Fruit fly (Drosophila melanogaster) whole organism, embryonic: ENCODE results near the gene CG7272.

Source experiments
- Abd-B ChIP-seq: fragments of 200-800 bp; sonication (Bioruptor generic); optimal IDR thresholded peaks from 2 replicates; lab custom pipeline; 2018; ENCODE audit warnings: missing biosample characterization, mild to moderate bottlenecking, missing genetic modification characterization, moderate library complexity
- B-H1 ChIP-seq: fragments of 200-800 bp; sonication (Bioruptor generic); IDR thresholded peaks from 3 replicates; pipeline ENCODE4 v1.3.6; 2022; ENCODE audit warnings: missing biosample characterization, missing genetic modification characterization
- CG11085 ChIP-seq: fragments of 200-800 bp; sonication (Bioruptor generic); IDR thresholded peaks from 2 replicates; pipeline ENCODE4 v1.3.6; 2022; ENCODE audit warnings: missing biosample characterization, missing genetic modification characterization
- CG11398 ChIP-seq: fragments of 200-800 bp; sonication (Bioruptor generic); optimal IDR thresholded peaks from 2 replicates; lab custom pipeline; 2016; ENCODE audit warnings: missing biosample characterization, missing genetic modification characterization
- CG12219 ChIP-seq: fragments of 200-800 bp; sonication (Bioruptor generic); optimal IDR thresholded peaks from 3 replicates; lab custom pipeline; 2018; ENCODE audit warnings: missing biosample characterization, mild to moderate bottlenecking, missing genetic modification characterization
- CG13424 ChIP-seq: fragments of 200-800 bp; sonication (Bioruptor generic); optimal IDR thresholded peaks from 2 replicates; lab custom pipeline; 2019; ENCODE audit warnings: missing biosample characterization, mild to moderate bottlenecking, missing genetic modification characterization, moderate library complexity
- CG15269 ChIP-seq: fragments of 200-800 bp; sonication (Bioruptor generic); optimal IDR thresholded peaks from 2 replicates; lab custom pipeline; 2018; ENCODE audit warnings: missing biosample characterization, mild to moderate bottlenecking, missing genetic modification characterization, moderate library complexity
- CG15696 ChIP-seq: fragments of 200-800 bp; sonication (Bioruptor generic); optimal IDR thresholded peaks from 2 replicates; lab custom pipeline; 2019; ENCODE audit warnings: missing biosample characterization, mild to moderate bottlenecking, missing genetic modification characterization, moderate library complexity
- CG17186 ChIP-seq: fragments of 200-800 bp; sonication (Bioruptor generic); optimal IDR thresholded peaks from 3 replicates; lab custom pipeline; 2017; ENCODE audit warnings: missing biosample characterization, missing genetic modification reagents, missing genetic modification characterization
- CG17328 ChIP-seq: fragments of 200-800 bp; sonication (Bioruptor generic); IDR thresholded peaks from 2 replicates; pipeline ENCODE4 v1.3.6; 2022; ENCODE audit warnings: missing biosample characterization, missing genetic modification characterization
- CG17385 ChIP-seq: fragments of 200-800 bp; sonication (Bioruptor generic); optimal IDR thresholded peaks from 3 replicates; lab custom pipeline; 2018; ENCODE audit warnings: missing biosample characterization, mild to moderate bottlenecking, missing genetic modification characterization
- CG2199 ChIP-seq: fragments of 200-800 bp; sonication (Bioruptor generic); IDR thresholded peaks from 3 replicates; pipeline ENCODE4 v1.3.6; 2022; ENCODE audit warnings: missing biosample characterization, missing genetic modification characterization
- CG2889 ChIP-seq: fragments of 200-800 bp; sonication (Bioruptor generic); IDR thresholded peaks from 3 replicates; pipeline ENCODE4 v1.3.6; 2022; ENCODE audit warnings: missing biosample characterization, missing genetic modification characterization
- CG30403 ChIP-seq: fragments of 200-800 bp; sonication (Bioruptor generic); optimal IDR thresholded peaks from 3 replicates; lab custom pipeline; 2016; ENCODE audit warnings: missing biosample characterization, missing genetic modification characterization
- CG33213 ChIP-seq: fragments of 200-800 bp; sonication (Bioruptor generic); optimal IDR thresholded peaks from 3 replicates; lab custom pipeline; 2016; ENCODE audit warnings: missing biosample characterization, missing genetic modification characterization
- CG6683 ChIP-seq: fragments of 200-800 bp; sonication (Bioruptor generic); optimal IDR thresholded peaks from 2 replicates; lab custom pipeline; 2017; ENCODE audit warnings: missing biosample characterization, mild to moderate bottlenecking, missing genetic modification characterization, missing genetic modification reagents
- CG6689 ChIP-seq: fragments of 200-800 bp; sonication (Bioruptor generic); IDR thresholded peaks from 2 replicates; pipeline ENCODE4 v1.3.6; 2022; ENCODE audit warnings: missing biosample characterization, missing genetic modification characterization
- CG7271 ChIP-seq: fragments of 200-800 bp; sonication (Bioruptor generic); optimal IDR thresholded peaks from 2 replicates; lab custom pipeline; 2018; ENCODE audit warnings: missing biosample characterization, mild to moderate bottlenecking, missing genetic modification characterization, moderate library complexity
- CG9727 ChIP-seq: fragments of 200-800 bp; sonication (Bioruptor generic); optimal IDR thresholded peaks from 3 replicates; lab custom pipeline; 2017; ENCODE audit warnings: missing biosample characterization, mild to moderate bottlenecking, missing genetic modification characterization
- Camta ChIP-seq: fragments of 200-800 bp; sonication (Bioruptor generic); optimal IDR thresholded peaks from 2 replicates; lab custom pipeline; 2016; ENCODE audit warnings: missing biosample characterization, missing genetic modification characterization
- Dad ChIP-seq: fragments of 200-800 bp; sonication (Bioruptor generic); optimal IDR thresholded peaks from 3 replicates; lab custom pipeline; 2016; ENCODE audit warnings: missing biosample characterization, missing genetic modification characterization
- Dip3 ChIP-seq: fragments of 200-800 bp; sonication (Bioruptor generic); optimal IDR thresholded peaks from 3 replicates; lab custom pipeline; 2016; ENCODE audit warnings: missing biosample characterization, missing genetic modification characterization
- Doc3 ChIP-seq: fragments of 200-800 bp; sonication (Bioruptor generic); IDR thresholded peaks from 3 replicates; pipeline ENCODE4 v1.3.6; 2022; ENCODE audit warnings: missing biosample characterization, missing genetic modification characterization; ENCODE audit not compliant: partially characterized antibody
- Dp ChIP-seq: fragments of 200-800 bp; sonication (Bioruptor generic); optimal IDR thresholded peaks from 2 replicates; lab custom pipeline; 2018; ENCODE audit warnings: missing biosample characterization, mild to moderate bottlenecking, missing genetic modification characterization, moderate library complexity
- Elba2 ChIP-seq: fragments of 200-800 bp; sonication (Bioruptor generic); optimal IDR thresholded peaks from 3 replicates; lab custom pipeline; 2016; ENCODE audit warnings: missing biosample characterization, missing genetic modification characterization
- Hmr ChIP-seq: fragments of 200-800 bp; sonication (Bioruptor generic); optimal IDR thresholded peaks from 3 replicates; lab custom pipeline; 2017; ENCODE audit warnings: mild to moderate bottlenecking, missing biosample characterization, missing genetic modification reagents, missing genetic modification characterization
- Kr ChIP-seq: fragments of 200-800 bp; sonication (Bioruptor generic); optimal IDR thresholded peaks from 2 replicates; lab custom pipeline; 2017; ENCODE audit warnings: missing biosample characterization, mild to moderate bottlenecking, missing genetic modification characterization
- Mes4 ChIP-seq: fragments of 200-800 bp; sonication (Bioruptor generic); optimal IDR thresholded peaks from 2 replicates; lab custom pipeline; 2016; ENCODE audit warnings: missing biosample characterization, missing genetic modification characterization
- Mrtf ChIP-seq: fragments of 200-800 bp; sonication (Bioruptor generic); IDR thresholded peaks from 3 replicates; pipeline ENCODE4 v1.3.6; 2022; ENCODE audit warnings: missing biosample characterization, missing genetic modification characterization
- NC2α ChIP-seq: fragments of 200-800 bp; sonication (Bioruptor generic); optimal IDR thresholded peaks from 2 replicates; lab custom pipeline; 2016; ENCODE audit warnings: missing biosample characterization, missing genetic modification characterization
- Neu2 ChIP-seq: fragments of 200-800 bp; sonication (Bioruptor generic); optimal IDR thresholded peaks from 3 replicates; lab custom pipeline; 2016; ENCODE audit warnings: missing biosample characterization, missing genetic modification characterization, borderline replicate concordance
- Sry-δ ChIP-seq: fragments of 200-800 bp; sonication (Bioruptor generic); optimal IDR thresholded peaks from 2 replicates; lab custom pipeline; 2016; ENCODE audit warnings: missing biosample characterization, missing genetic modification characterization
- Stat92E ChIP-seq, 3 experiments: fragments of >200 bp in 2 of 3; fragments of 200-800 bp in 1 of 3; sonication (Bioruptor generic) in 1 of 3; optimal IDR thresholded peaks; 2 replicates each; lab custom pipeline; 2017 to 2019; ENCODE audit warnings: missing biosample characterization in 3 of 3, missing genetic modification characterization in 3 of 3, mild to moderate bottlenecking in 1 of 3, moderate library complexity in 1 of 3
- ase ChIP-seq: fragments of 200-800 bp; sonication (Bioruptor generic); IDR thresholded peaks from 3 replicates; pipeline ENCODE4 v1.3.6; 2022; ENCODE audit warnings: missing biosample characterization, missing genetic modification characterization
- cg ChIP-seq: fragments of 200-800 bp; sonication (Bioruptor generic); optimal IDR thresholded peaks from 3 replicates; lab custom pipeline; 2019; ENCODE audit warnings: missing biosample characterization, mild to moderate bottlenecking, missing genetic modification characterization, moderate library complexity
- chif ChIP-seq, 2 experiments: fragments of 200-800 bp; sonication (Bioruptor generic); optimal IDR thresholded peaks; 3 replicates each; lab custom pipeline; 2016; ENCODE audit warnings: missing biosample characterization in 2 of 2, missing genetic modification characterization in 2 of 2
- disco-r ChIP-seq: fragments of 200-800 bp; sonication (Bioruptor generic); optimal IDR thresholded peaks from 2 replicates; lab custom pipeline; 2016; ENCODE audit warnings: missing biosample characterization, missing genetic modification characterization
- eve ChIP-seq, 2 experiments: fragments of >200 bp; optimal IDR thresholded peaks; 2 replicates each; lab custom pipeline; 2017; ENCODE audit warnings: missing biosample characterization in 2 of 2, missing genetic modification characterization in 2 of 2
- ftz-f1 ChIP-seq: fragments of 200-800 bp; sonication (Bioruptor generic); optimal IDR thresholded peaks from 2 replicates; lab custom pipeline; 2016; ENCODE audit warnings: missing biosample characterization, missing genetic modification characterization
- gro ChIP-seq: fragments of 200-800 bp; sonication (Bioruptor generic); optimal IDR thresholded peaks from 2 replicates; lab custom pipeline; 2016; ENCODE audit warnings: missing biosample characterization, missing genetic modification characterization
- hbn ChIP-seq: fragments of 200-800 bp; sonication (Bioruptor generic); IDR thresholded peaks from 2 replicates; pipeline ENCODE4 v1.3.6; 2022; ENCODE audit warnings: missing biosample characterization, missing genetic modification characterization; ENCODE audit not compliant: partially characterized antibody
- hth ChIP-seq: fragments of >200 bp; optimal IDR thresholded peaks from 2 replicates; lab custom pipeline; 2017; ENCODE audit warnings: inconsistent platforms
- kah ChIP-seq: fragments of 200-800 bp; sonication (Bioruptor generic); optimal IDR thresholded peaks from 2 replicates; lab custom pipeline; 2018; ENCODE audit warnings: missing biosample characterization, mild to moderate bottlenecking, missing genetic modification characterization
- mam ChIP-seq: fragments of 200-800 bp; sonication (Bioruptor generic); optimal IDR thresholded peaks from 3 replicates; lab custom pipeline; 2016; ENCODE audit warnings: missing biosample characterization, missing genetic modification characterization
- mld ChIP-seq: fragments of 200-800 bp; sonication (Bioruptor generic); IDR thresholded peaks from 3 replicates; pipeline ENCODE4 v1.3.6; 2022; ENCODE audit warnings: missing biosample characterization, missing genetic modification characterization; ENCODE audit not compliant: partially characterized antibody
- ranshi ChIP-seq: fragments of 200-800 bp; sonication (Bioruptor generic); IDR thresholded peaks from 2 replicates; pipeline ENCODE4 v1.3.6; 2022; ENCODE audit warnings: missing biosample characterization, missing genetic modification characterization
- sens-2 ChIP-seq: fragments of 200-800 bp; sonication (Bioruptor generic); IDR thresholded peaks from 2 replicates; pipeline ENCODE4 v1.3.6; 2022; ENCODE audit warnings: missing biosample characterization, missing genetic modification characterization
- sqz ChIP-seq: fragments of 200-800 bp; sonication (Bioruptor generic); optimal IDR thresholded peaks from 3 replicates; lab custom pipeline; 2018; ENCODE audit warnings: missing biosample characterization, mild to moderate bottlenecking, missing genetic modification characterization
- stwl ChIP-seq: fragments of 200-800 bp; sonication (Bioruptor generic); optimal IDR thresholded peaks from 3 replicates; lab custom pipeline; 2018; ENCODE audit warnings: missing biosample characterization, mild to moderate bottlenecking, missing genetic modification characterization, moderate library complexity
- ttk ChIP-seq: fragments of 200-800 bp; sonication (Bioruptor generic); IDR thresholded peaks from 2 replicates; pipeline ENCODE4 v2.1.2; 2022; ENCODE audit warnings: missing biosample characterization, missing genetic modification characterization

CG7272 gene

dm6 chr3L:15537916-15538581 is 37.3 kb downstream of the CG7272 start (continued):
- TF ChIP-seq Camta (GFP tag; lab: Kevin White, UChicago) (peak; percentile 35), ase (GFP tag; lab: Robert Waterston, UW) (peak; percentile 41; the same call in 1 of the 3 replicates), disco-r (peak; percentile 29), chif (GFP tag; optimal IDR thresholded peaks at IDR 0.05; lab: Kevin White, UChicago) (peak; percentile 59 to 70), Stat92E (GFP tag; optimal IDR thresholded peaks at IDR 0.05; lab: Kevin White, UChicago) (no peak), mam (GFP tag; lab: Kevin White, UChicago) (peak; percentile 45), CG9727 (GFP tag; lab: Kevin White, UChicago) (peak; percentile 89), hbn (GFP tag; lab: Robert Waterston, UW) (no peak), CG17385 (GFP tag; lab: Kevin White, UChicago) (peak; percentile 63), gro (GFP tag; lab: Kevin White, UChicago) (peak; percentile 20), CG33213 (peak; percentile 7), ttk (GFP tag; lab: Robert Waterston, UW) (no peak), CG17186 (no peak), CG15696 (tag; lab: Kevin White, UChicago) (peak; percentile 46), Elba2 (GFP tag; lab: Kevin White, UChicago) (no peak), Hmr (GFP tag; lab: Kevin White, UChicago) (peak; percentile 73), Mes4 (GFP tag; lab: Kevin White, UChicago) (peak; percentile 2), Dip3 (GFP tag; lab: Kevin White, UChicago) (peak; percentile 35), Dad (GFP tag; lab: Kevin White, UChicago) (no peak), CG11398 (peak; percentile 1), B-H1 (GFP tag; lab: Robert Waterston, UW) (no peak), CG15269 (tag; lab: Kevin White, UChicago) (peak; percentile 78), CG7271 (tag; lab: Kevin White, UChicago) (no peak), Kr (GFP tag; lab: Kevin White, UChicago) (no peak), Doc3 (GFP tag; lab: Robert Waterston, UW) (no peak), CG30403 (peak; percentile 81), kah (GFP tag; lab: Kevin White, UChicago) (peak; percentile 41), CG12219 (GFP tag; lab: Kevin White, UChicago) (peak; percentile 0), sqz (peak; percentile 32), CG6683 (GFP tag; lab: Kevin White, UChicago) (peak; percentile 6), ranshi (GFP tag; lab: Robert Waterston, UW) (peak; percentile 12; the same call in 1 of the 2 replicates), CG6689 (GFP tag; lab: Robert Waterston, UW) (peak; percentile 78), ftz-f1 (GFP tag; lab: Kevin White, UChicago) (no peak), Abd-B (GFP tag; lab: Kevin White, UChicago) (peak; percentile 50), eve (GFP tag; optimal IDR thresholded peaks at IDR 0.05; lab: Kevin White, UChicago) (peak in 1 of 2 experiments; percentile 74), CG2889 (GFP tag; lab: Robert Waterston, UW) (no peak), stwl (tag; lab: Kevin White, UChicago) (no peak), CG13424 (tag; lab: Kevin White, UChicago) (peak; percentile 71), CG11085 (GFP tag; lab: Robert Waterston, UW) (no peak), sens-2 (GFP tag; lab: Robert Waterston, UW) (no peak), NC2α (no peak), Neu2 (GFP tag; lab: Kevin White, UChicago) (no peak), CG2199 (GFP tag; lab: Robert Waterston, UW) (peak; percentile 55; the same call in 1 of the 3 replicates), mld (GFP tag; lab: Robert Waterston, UW) (no peak), cg (GFP tag; lab: Kevin White, UChicago) (no peak), hth (lab: Kevin White, UChicago) (no peak), Mrtf (GFP tag; lab: Robert Waterston, UW) (no peak), Sry-δ (peak; percentile 9), CG17328 (peak; percentile 39; the same call in 1 of the 2 replicates), Dp (no peak)
